In the genomic region with DNA sequence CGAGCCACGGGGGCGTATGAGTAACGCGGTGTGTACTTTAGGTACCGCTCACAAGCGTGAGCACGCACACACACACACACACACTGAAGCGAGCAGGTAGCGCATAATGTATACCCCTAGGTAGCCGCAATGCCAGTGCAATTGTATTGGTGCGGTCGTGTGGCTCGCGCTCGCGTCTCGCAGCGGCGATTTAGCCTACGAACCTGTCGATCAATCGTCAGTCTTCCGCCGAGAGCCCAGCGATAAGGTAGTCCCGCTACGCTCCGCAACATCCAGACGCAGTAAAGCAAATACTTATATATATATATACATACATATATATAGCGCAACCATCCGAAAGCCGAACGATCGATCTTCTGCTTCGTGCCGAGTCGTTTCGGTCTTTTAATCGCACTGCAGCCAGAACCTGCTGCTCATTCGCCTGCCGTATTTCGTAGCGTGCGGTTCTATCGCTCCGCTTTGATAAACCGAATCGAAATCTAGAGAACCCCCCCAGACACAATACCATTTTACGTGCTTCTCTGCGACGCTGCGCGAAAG, we compare ENCODE assay signal across 1 fruit fly cellular context.
TF ChIP-seq lines count a peak whose summit lies in the region.

A gene (plus strand): TSS at position 215 of the 540 bp plus-strand sequence.

TF ChIP-seq in whole organism, embryonic, 481 proteins besides CTCF, POLR2A, EP300 and RAD21 (continued from another document and continues in another):
- peak; percentile 48; the same call in 1 of the 2 replicates for TF ChIP-seq sob (GFP tag; IDR thresholded peaks at IDR 0.05; lab: Robert Waterston, UW)
- no peak for TF ChIP-seq az2 (GFP tag; optimal IDR thresholded peaks at IDR 0.05; lab: Kevin White, UChicago)
- TF ChIP-seq CG6689 (GFP tag; IDR thresholded peaks at IDR 0.05; lab: Robert Waterston, UW): peak; percentile 36; the same call in 1 of the 2 replicates
- TF ChIP-seq CG1832 (GFP tag; optimal IDR thresholded peaks at IDR 0.05; lab: Kevin White, UChicago): no peak
- no peak for TF ChIP-seq Side (GFP tag; optimal IDR thresholded peaks at IDR 0.05; lab: Kevin White, UChicago)
- TF ChIP-seq psq (GFP tag; optimal IDR thresholded peaks at IDR 0.05; lab: Kevin White, UChicago): no peak
- peak; percentile 56 for TF ChIP-seq twi (tag; optimal IDR thresholded peaks at IDR 0.05; lab: Kevin White, UChicago)
- TF ChIP-seq HmgD (GFP tag; optimal IDR thresholded peaks at IDR 0.05; lab: Kevin White, UChicago): no peak
- TF ChIP-seq trh (GFP tag; optimal IDR thresholded peaks at IDR 0.05; lab: Kevin White, UChicago): no peak
- no peak for TF ChIP-seq CG11560 (tag; IDR thresholded peaks at IDR 0.05; lab: Robert Waterston, UW)
- TF ChIP-seq NK7.1 (GFP tag; optimal IDR thresholded peaks at IDR 0.05; lab: Kevin White, UChicago): no peak
- TF ChIP-seq tna (GFP tag; IDR thresholded peaks at IDR 0.05; lab: Robert Waterston, UW; ENCODE audit: partially characterized antibody): 0 out of 2 replicates have a peak, but pooled peaks have one; percentile 32
- peak; percentile 17; the same call in 1 of the 3 replicates for TF ChIP-seq CG17361 (GFP tag; IDR thresholded peaks at IDR 0.05; lab: Robert Waterston, UW)
- no peak for TF ChIP-seq p53 (GFP tag; optimal IDR thresholded peaks at IDR 0.05; lab: Kevin White, UChicago)
- peak; percentile 52 for TF ChIP-seq CG13296 (GFP tag; optimal IDR thresholded peaks at IDR 0.05; lab: Kevin White, UChicago)
- no peak for TF ChIP-seq Lhr (GFP tag; optimal IDR thresholded peaks at IDR 0.05; lab: Kevin White, UChicago)
- peak; percentile 40 for TF ChIP-seq CG10209 (GFP tag; optimal IDR thresholded peaks at IDR 0.05; lab: Kevin White, UChicago)
- 0 out of 3 replicates have a peak, but pooled peaks have one; percentile 21 for TF ChIP-seq zen2 (GFP tag; IDR thresholded peaks at IDR 0.05; lab: Robert Waterston, UW; ENCODE audit: partially characterized antibody)
- no peak for TF ChIP-seq CG11398 (GFP tag; optimal IDR thresholded peaks at IDR 0.05; lab: Kevin White, UChicago)
- TF ChIP-seq aop (GFP tag; IDR thresholded peaks at IDR 0.05; lab: Robert Waterston, UW): no peak; the same call in 1 of the 2 replicates
- peak; percentile 75; the same call in 1 of the 2 replicates for TF ChIP-seq Awh (GFP tag; IDR thresholded peaks at IDR 0.05; lab: Robert Waterston, UW)
- no peak for TF ChIP-seq C15 (GFP tag; IDR thresholded peaks at IDR 0.05; lab: Robert Waterston, UW)
- peak; percentile 33 for TF ChIP-seq CG8281 (tag; optimal IDR thresholded peaks at IDR 0.05; lab: Kevin White, UChicago)
- TF ChIP-seq CG18764 (GFP tag; optimal IDR thresholded peaks at IDR 0.05; lab: Kevin White, UChicago): no peak
- no peak for TF ChIP-seq CG30403 (GFP tag; optimal IDR thresholded peaks at IDR 0.05; lab: Kevin White, UChicago)
- TF ChIP-seq CG13775 (GFP tag; optimal IDR thresholded peaks at IDR 0.05; lab: Kevin White, UChicago): peak; percentile 27
- TF ChIP-seq h (optimal IDR thresholded peaks at IDR 0.05; lab: Kevin White, UChicago): no peak
- TF ChIP-seq CG9215 (GFP tag; IDR thresholded peaks at IDR 0.05; lab: Robert Waterston, UW): no peak
- TF ChIP-seq Xrp1 (GFP tag; IDR thresholded peaks at IDR 0.05; lab: Robert Waterston, UW): peak; percentile 39; the same call in 1 of the 2 replicates
- no peak for TF ChIP-seq sim (GFP tag; IDR thresholded peaks at IDR 0.05; lab: Robert Waterston, UW)
- peak; percentile 99 for TF ChIP-seq CG10543 (GFP tag; optimal IDR thresholded peaks at IDR 0.05; lab: Kevin White, UChicago)
- TF ChIP-seq cad (GFP tag; optimal IDR thresholded peaks at IDR 0.05; lab: Kevin White, UChicago): peak; percentile 18
- TF ChIP-seq Antp (GFP tag; optimal IDR thresholded peaks at IDR 0.05; lab: Kevin White, UChicago): no peak
- no peak for TF ChIP-seq cato (GFP tag; optimal IDR thresholded peaks at IDR 0.05; lab: Kevin White, UChicago; ENCODE audit: borderline replicate concordance)
- peak; percentile 5 for TF ChIP-seq Fer3 (tag; optimal IDR thresholded peaks at IDR 0.05; lab: Kevin White, UChicago)
- TF ChIP-seq CG8290 (GFP tag; optimal IDR thresholded peaks at IDR 0.05; lab: Kevin White, UChicago): no peak
- TF ChIP-seq CG8290 (tag; optimal IDR thresholded peaks at IDR 0.05; lab: Kevin White, UChicago): peak; percentile 35 to 63
- peak; percentile 69 for TF ChIP-seq chm (GFP tag; IDR thresholded peaks at IDR 0.05; lab: Robert Waterston, UW)
- 0 out of 3 replicates have a peak, but pooled peaks have one; percentile 40 for TF ChIP-seq Optix (GFP tag; IDR thresholded peaks at IDR 0.05; lab: Robert Waterston, UW)
- peak; percentile 21; the same call in 1 of the 2 replicates for TF ChIP-seq ato (GFP tag; IDR thresholded peaks at IDR 0.05; lab: Robert Waterston, UW; ENCODE audit: partially characterized antibody)
- peak; percentile 93 for TF ChIP-seq kni (GFP tag; optimal IDR thresholded peaks at IDR 0.05; lab: Kevin White, UChicago)
- TF ChIP-seq Eip74EF (GFP tag; optimal IDR thresholded peaks at IDR 0.05; lab: Kevin White, UChicago): peak in 1 of 2 experiments; percentile 44
- peak; percentile 65 for TF ChIP-seq caup (GFP tag; optimal IDR thresholded peaks at IDR 0.05; lab: Kevin White, UChicago; ENCODE audit: severe bottlenecking)
- TF ChIP-seq jigr1 (GFP tag; IDR thresholded peaks at IDR 0.05; lab: Robert Waterston, UW): no peak
- peak; percentile 32 for TF ChIP-seq tap (tag; optimal IDR thresholded peaks at IDR 0.05; lab: Kevin White, UChicago)
- peak; percentile 24; the same call in 1 of the 3 replicates for TF ChIP-seq row (GFP tag; IDR thresholded peaks at IDR 0.05; lab: Robert Waterston, UW)
- TF ChIP-seq cg (GFP tag; optimal IDR thresholded peaks at IDR 0.05; lab: Kevin White, UChicago): peak; percentile 96
- TF ChIP-seq unpg (GFP tag; optimal IDR thresholded peaks at IDR 0.05; lab: Kevin White, UChicago): peak; percentile 20
- TF ChIP-seq Atf3 (GFP tag; optimal IDR thresholded peaks at IDR 0.05; lab: Kevin White, UChicago): no peak
- peak; percentile 19 for TF ChIP-seq CrebB (tag; optimal IDR thresholded peaks at IDR 0.05; lab: Kevin White, UChicago)
- TF ChIP-seq Meics (GFP tag; optimal IDR thresholded peaks at IDR 0.05; lab: Kevin White, UChicago): no peak
- no peak for TF ChIP-seq CG8388 (GFP tag; optimal IDR thresholded peaks at IDR 0.05; lab: Kevin White, UChicago)
- peak; percentile 48 for TF ChIP-seq CG17568 (GFP tag; optimal IDR thresholded peaks at IDR 0.05; lab: Kevin White, UChicago)
- TF ChIP-seq kah (GFP tag; optimal IDR thresholded peaks at IDR 0.05; lab: Kevin White, UChicago): peak; percentile 28
- peak; percentile 53; the same call in 1 of the 2 replicates for TF ChIP-seq onecut (GFP tag; IDR thresholded peaks at IDR 0.05; lab: Robert Waterston, UW)
- TF ChIP-seq lmd (GFP tag; IDR thresholded peaks at IDR 0.05; lab: Robert Waterston, UW): no peak
- TF ChIP-seq CG8089 (GFP tag; optimal IDR thresholded peaks at IDR 0.05; lab: Kevin White, UChicago): no peak
- TF ChIP-seq D (optimal IDR thresholded peaks at IDR 0.05; lab: Kevin White, UChicago): no peak
- TF ChIP-seq D (GFP tag; optimal IDR thresholded peaks at IDR 0.05; lab: Kevin White, UChicago): no peak
- TF ChIP-seq ab (GFP tag; optimal IDR thresholded peaks at IDR 0.05; lab: Kevin White, UChicago): no peak
- TF ChIP-seq lola (GFP tag; optimal IDR thresholded peaks at IDR 0.05; lab: Kevin White, UChicago): no peak
- peak; percentile 58 for TF ChIP-seq Hey (tag; optimal IDR thresholded peaks at IDR 0.05; lab: Kevin White, UChicago)
- TF ChIP-seq Fer2 (tag; optimal IDR thresholded peaks at IDR 0.05; lab: Kevin White, UChicago): no peak
- TF ChIP-seq CG10654 (GFP tag; optimal IDR thresholded peaks at IDR 0.05; lab: Kevin White, UChicago): no peak
- TF ChIP-seq Usf (GFP tag; optimal IDR thresholded peaks at IDR 0.05; lab: Kevin White, UChicago): no peak
- peak; percentile 15 for TF ChIP-seq CG18476 (GFP tag; optimal IDR thresholded peaks at IDR 0.05; lab: Kevin White, UChicago)
- TF ChIP-seq Lpt (GFP tag; optimal IDR thresholded peaks at IDR 0.05; lab: Kevin White, UChicago): no peak
- TF ChIP-seq CoRest (tag; optimal IDR thresholded peaks at IDR 0.05; lab: Kevin White, UChicago): peak; percentile 34
- TF ChIP-seq CG33213 (GFP tag; optimal IDR thresholded peaks at IDR 0.05; lab: Kevin White, UChicago): no peak
- TF ChIP-seq Nf-YB (GFP tag; optimal IDR thresholded peaks at IDR 0.05; lab: Kevin White, UChicago): peak; percentile 83
- peak; percentile 29 for TF ChIP-seq exex (tag; optimal IDR thresholded peaks at IDR 0.05; lab: Kevin White, UChicago)
- no peak for TF ChIP-seq CG7786 (GFP tag; optimal IDR thresholded peaks at IDR 0.05; lab: Kevin White, UChicago)
- TF ChIP-seq CG10979 (tag; optimal IDR thresholded peaks at IDR 0.05; lab: Kevin White, UChicago): peak; percentile 37
- TF ChIP-seq pnt (GFP tag; optimal IDR thresholded peaks at IDR 0.05; lab: Kevin White, UChicago): no peak
- TF ChIP-seq Atf-2 (GFP tag; optimal IDR thresholded peaks at IDR 0.05; lab: Kevin White, UChicago): no peak
- peak; percentile 92 for TF ChIP-seq Blimp-1 (GFP tag; optimal IDR thresholded peaks at IDR 0.05; lab: Kevin White, UChicago)
- TF ChIP-seq CG4730 (GFP tag; IDR thresholded peaks at IDR 0.05; lab: Robert Waterston, UW): no peak
- TF ChIP-seq CG3281 (GFP tag; optimal IDR thresholded peaks at IDR 0.05; lab: Kevin White, UChicago): peak; percentile 54
- no peak for TF ChIP-seq CG4404 (GFP tag; IDR thresholded peaks at IDR 0.05; lab: Robert Waterston, UW)
- TF ChIP-seq dpn (GFP tag; optimal IDR thresholded peaks at IDR 0.05; lab: Kevin White, UChicago): no peak
- TF ChIP-seq CG2199 (GFP tag; IDR thresholded peaks at IDR 0.05; lab: Robert Waterston, UW): peak; percentile 44; the same call in 1 of the 3 replicates
- TF ChIP-seq pho (GFP tag; optimal IDR thresholded peaks at IDR 0.05; lab: Kevin White, UChicago): no peak
- TF ChIP-seq Hr51 (GFP tag; optimal IDR thresholded peaks at IDR 0.05; lab: Kevin White, UChicago): peak in 1 of 2 experiments; percentile 8
- no peak for TF ChIP-seq croc (GFP tag; conservative IDR thresholded peaks at IDR 0.05; lab: Robert Waterston, UW)
- TF ChIP-seq ac (GFP tag; optimal IDR thresholded peaks at IDR 0.05; lab: Kevin White, UChicago): peak; percentile 45
- TF ChIP-seq Fer1 (GFP tag; optimal IDR thresholded peaks at IDR 0.05; lab: Kevin White, UChicago): peak; percentile 68
- TF ChIP-seq CG15479 (GFP tag; optimal IDR thresholded peaks at IDR 0.05; lab: Kevin White, UChicago): peak; percentile 100
- TF ChIP-seq Nf-YA (GFP tag; IDR thresholded peaks at IDR 0.05; lab: Robert Waterston, UW): no peak
- no peak; the same call in 1 of the 2 replicates for TF ChIP-seq CG11247 (GFP tag; IDR thresholded peaks at IDR 0.05; lab: Robert Waterston, UW)
- 0 out of 3 replicates have a peak, but pooled peaks have one; percentile 21 for TF ChIP-seq CG3726 (GFP tag; IDR thresholded peaks at IDR 0.05; lab: Robert Waterston, UW)
- no peak for TF ChIP-seq tgo (GFP tag; IDR thresholded peaks at IDR 0.05; lab: Robert Waterston, UW)
- no peak for TF ChIP-seq hth (optimal IDR thresholded peaks at IDR 0.05; lab: Kevin White, UChicago)
- TF ChIP-seq E2f2 (GFP tag; IDR thresholded peaks at IDR 0.05; lab: Robert Waterston, UW): no peak; the same call in 1 of the 2 replicates
- TF ChIP-seq CG10366 (GFP tag; IDR thresholded peaks at IDR 0.05; lab: Robert Waterston, UW): peak; percentile 18; the same call in 1 of the 2 replicates
- TF ChIP-seq Drgx (GFP tag; IDR thresholded peaks at IDR 0.05; lab: Robert Waterston, UW): peak; percentile 35; the same call in 1 of the 2 replicates
- peak; percentile 34; the same call in 1 of the 2 replicates for TF ChIP-seq unc-4 (GFP tag; IDR thresholded peaks at IDR 0.05; lab: Robert Waterston, UW; ENCODE audit: partially characterized antibody)
- TF ChIP-seq HLH54F (GFP tag; optimal IDR thresholded peaks at IDR 0.05; lab: Kevin White, UChicago): no peak
- peak; percentile 62; the same call in 1 of the 2 replicates for TF ChIP-seq CG13287 (GFP tag; IDR thresholded peaks at IDR 0.05; lab: Robert Waterston, UW; ENCODE audit: partially characterized antibody)
- TF ChIP-seq Bdp1 (GFP tag; optimal IDR thresholded peaks at IDR 0.05; lab: Kevin White, UChicago): no peak
- TF ChIP-seq CG9797 (GFP tag; optimal IDR thresholded peaks at IDR 0.05; lab: Kevin White, UChicago): no peak
- peak; percentile 40 for TF ChIP-seq BtbVII (GFP tag; optimal IDR thresholded peaks at IDR 0.05; lab: Kevin White, UChicago)
- no peak for TF ChIP-seq eve (GFP tag; optimal IDR thresholded peaks at IDR 0.05; lab: Kevin White, UChicago)
- peak; percentile 9 for TF ChIP-seq gem (tag; optimal IDR thresholded peaks at IDR 0.05; lab: Kevin White, UChicago)
- no peak for TF ChIP-seq CG10274 (GFP tag; optimal IDR thresholded peaks at IDR 0.05; lab: Kevin White, UChicago)
- no peak for TF ChIP-seq Hmx (GFP tag; optimal IDR thresholded peaks at IDR 0.05; lab: Kevin White, UChicago)
- peak; percentile 46; the same call in 1 of the 4 replicates for TF ChIP-seq Dll (GFP tag; IDR thresholded peaks at IDR 0.05; lab: Robert Waterston, UW; ENCODE audit: partially characterized antibody)
- no peak for TF ChIP-seq CG2129 (GFP tag; IDR thresholded peaks at IDR 0.05; lab: Robert Waterston, UW; ENCODE audit: partially characterized antibody)
- TF ChIP-seq hkb (optimal IDR thresholded peaks at IDR 0.05; lab: Kevin White, UChicago): no peak
- TF ChIP-seq hkb (GFP tag; IDR thresholded peaks at IDR 0.05; lab: Robert Waterston, UW): peak; percentile 66
- TF ChIP-seq scrt (GFP tag; optimal IDR thresholded peaks at IDR 0.05; lab: Kevin White, UChicago): peak; percentile 58
- no peak for TF ChIP-seq Doc3 (GFP tag; IDR thresholded peaks at IDR 0.05; lab: Robert Waterston, UW; ENCODE audit: partially characterized antibody)
- TF ChIP-seq Adf1 (GFP tag; IDR thresholded peaks at IDR 0.05; lab: Robert Waterston, UW): peak; percentile 86
- TF ChIP-seq dimm (GFP tag; IDR thresholded peaks at IDR 0.05; lab: Robert Waterston, UW): no peak
- peak; percentile 10 for TF ChIP-seq CG12219 (GFP tag; optimal IDR thresholded peaks at IDR 0.05; lab: Kevin White, UChicago)
- TF ChIP-seq mam (GFP tag; optimal IDR thresholded peaks at IDR 0.05; lab: Kevin White, UChicago): no peak
- peak in 1 of 3 experiments; percentile 73 for TF ChIP-seq Stat92E (GFP tag; optimal IDR thresholded peaks at IDR 0.05; lab: Kevin White, UChicago)
- TF ChIP-seq prd (optimal IDR thresholded peaks at IDR 0.05; lab: Kevin White, UChicago): no peak
- TF ChIP-seq prd (GFP tag; IDR thresholded peaks at IDR 0.05; lab: Robert Waterston, UW): no peak
- TF ChIP-seq CG32767 (GFP tag; IDR thresholded peaks at IDR 0.05; lab: Robert Waterston, UW): peak; percentile 40; the same call in 1 of the 2 replicates
- no peak for TF ChIP-seq CG15073 (GFP tag; optimal IDR thresholded peaks at IDR 0.05; lab: Kevin White, UChicago)
- TF ChIP-seq H15 (GFP tag; IDR thresholded peaks at IDR 0.05; lab: Robert Waterston, UW): no peak
- no peak for TF ChIP-seq pb (GFP tag; optimal IDR thresholded peaks at IDR 0.05; lab: Kevin White, UChicago)
